Worm (Caenorhabditis elegans) whole organism, L4 larva: Measurements from ENCODE around the gene dsl-5.
A peak's percentile ranks its signal among the peaks of the same experiment; 100 is the strongest.

Experiments used
- T26A8.4 ChIP-seq: fragments of 200-800 bp; sonication (Bioruptor generic); IDR thresholded peaks from 2 replicates; pipeline ENCODE4 v1.3.6; 2022; ENCODE audit warnings: missing genetic modification characterization, missing compliant biosample characterization
- Y48G9A.11 ChIP-seq: fragments of 200-800 bp; sonication (Bioruptor generic); IDR thresholded peaks from 2 replicates; pipeline ENCODE4 v1.3.6; 2022; ENCODE audit warnings: missing genetic modification reagents, missing genetic modification characterization, missing compliant biosample characterization
- aha-1 ChIP-seq: fragments of 150-350 bp; peaks from one replicate; lab custom pipeline; 2014; ENCODE audit warnings: missing biosample characterization, missing genetic modification characterization
- aly-2 ChIP-seq: sonication (generic microtip); optimal IDR thresholded peaks from 2 replicates; lab custom pipeline; 2018; ENCODE audit warnings: missing biosample characterization, missing genetic modification characterization
- ama-1 ChIP-seq: fragments of 150-350 bp; optimal IDR thresholded peaks from 2 replicates; lab custom pipeline; 2014; ENCODE audit warnings: inconsistent platforms, mixed read lengths
- ceh-28 ChIP-seq: fragments of 150-350 bp; optimal IDR thresholded peaks from 2 replicates; lab custom pipeline; 2014; ENCODE audit warnings: missing biosample characterization, missing genetic modification reagents, missing genetic modification characterization
- daf-16 ChIP-seq, 3 experiments: sonication (generic microtip); optimal IDR thresholded peaks; 2 replicates each; lab custom pipeline; 2016 to 2017; ENCODE audit warnings: missing genetic modification characterization in 3 of 3, missing genetic modification reagents in 3 of 3, mild to moderate bottlenecking in 2 of 3, missing compliant biosample characterization in 2 of 3, missing biosample characterization in 1 of 3, moderate library complexity in 1 of 3
- dpl-1 ChIP-seq: fragments of 150-350 bp; optimal IDR thresholded peaks from 2 replicates; lab custom pipeline; 2014; ENCODE audit warnings: missing biosample characterization, missing genetic modification reagents, missing genetic modification characterization
- lin-1 ChIP-seq: fragments of 200-800 bp; sonication (Bioruptor generic); IDR thresholded peaks from 2 replicates; pipeline ENCODE4 v1.3.6; 2022; ENCODE audit warnings: missing genetic modification reagents, missing genetic modification characterization, missing compliant biosample characterization
- lin-13 ChIP-seq: fragments of 150-350 bp; optimal IDR thresholded peaks from 2 replicates; lab custom pipeline; 2014; ENCODE audit warnings: missing biosample characterization, missing genetic modification reagents, missing genetic modification characterization
- lin-15B ChIP-seq: fragments of 150-350 bp; sonication (generic microtip); optimal IDR thresholded peaks from 3 replicates; lab custom pipeline; 2014; ENCODE audit warnings: missing biosample characterization, missing genetic modification characterization
- lir-3 ChIP-seq: sonication (generic microtip); optimal IDR thresholded peaks from 2 replicates; lab custom pipeline; 2016; ENCODE audit warnings: mild to moderate bottlenecking, missing genetic modification characterization, missing compliant biosample characterization
- lsy-2 ChIP-seq, 2 experiments: fragments of 150-350 bp in 1 of 2; sonication (generic microtip) in 1 of 2; optimal IDR thresholded peaks; 2 replicates each; lab custom pipeline; 2014 to 2017; ENCODE audit warnings: missing biosample characterization in 2 of 2, missing genetic modification characterization in 2 of 2
- mdt-29 ChIP-seq: fragments of 200-800 bp; sonication (Bioruptor generic); IDR thresholded peaks from 2 replicates; pipeline ENCODE4 v1.3.6; 2022; ENCODE audit warnings: missing genetic modification reagents, missing genetic modification characterization, missing compliant biosample characterization
- mes-2 ChIP-seq: sonication (generic microtip); optimal IDR thresholded peaks from 2 replicates; lab custom pipeline; 2016; ENCODE audit warnings: missing genotype, mild to moderate bottlenecking, missing genetic modification characterization, missing compliant biosample characterization; ENCODE audit not compliant: poor library complexity, severe bottlenecking
- mxl-3 ChIP-seq: fragments of 200-800 bp; sonication (Bioruptor generic); optimal IDR thresholded peaks from 2 replicates; lab custom pipeline; 2018; ENCODE audit warnings: mild to moderate bottlenecking, missing genetic modification characterization, missing compliant biosample characterization
- nhr-102 ChIP-seq: sonication (generic microtip); optimal IDR thresholded peaks from 2 replicates; lab custom pipeline; 2016; ENCODE audit warnings: mild to moderate bottlenecking, missing genetic modification characterization, moderate library complexity, missing compliant biosample characterization
- nhr-11 ChIP-seq: fragments of 150-350 bp; optimal IDR thresholded peaks from 2 replicates; lab custom pipeline; 2014; ENCODE audit warnings: missing biosample characterization, missing genetic modification characterization
- nhr-111 ChIP-seq: fragments of 200-800 bp; sonication (Bioruptor generic); optimal IDR thresholded peaks from 2 replicates; lab custom pipeline; 2018; ENCODE audit warnings: mild to moderate bottlenecking, missing genetic modification characterization, missing compliant biosample characterization
- nhr-237 ChIP-seq: sonication (generic microtip); optimal IDR thresholded peaks from 2 replicates; lab custom pipeline; 2017; ENCODE audit warnings: missing biosample characterization, missing genetic modification characterization
- nhr-25 ChIP-seq: sonication (generic microtip); optimal IDR thresholded peaks from 2 replicates; lab custom pipeline; 2017; ENCODE audit warnings: missing genetic modification characterization, mild to moderate bottlenecking, missing compliant biosample characterization, antibody characterized with exemption, moderate library complexity, borderline replicate concordance; ENCODE audit not compliant: insufficient read depth
- nhr-41 ChIP-seq: fragments of 200-800 bp; sonication (Bioruptor generic); IDR thresholded peaks from 2 replicates; pipeline ENCODE4 v1.3.6; 2022; ENCODE audit warnings: missing genetic modification reagents, missing genetic modification characterization, missing compliant biosample characterization
- nhr-77 ChIP-seq: fragments of 150-350 bp; optimal IDR thresholded peaks from 2 replicates; lab custom pipeline; 2014; ENCODE audit warnings: missing biosample characterization, missing genetic modification characterization
- pha-4 ChIP-seq, 2 experiments: fragments of 150-350 bp in 1 of 2; fragments of 200-800 bp in 1 of 2; sonication (Bioruptor generic) in 1 of 2; IDR thresholded peaks in 1 of 2; optimal IDR thresholded peaks in 1 of 2; 2 replicates each; pipeline versions ENCODE4 v1.3.6 to Lab custom; 2014 to 2022; ENCODE audit warnings: missing genetic modification characterization in 2 of 2, missing genetic modification reagents in 2 of 2, missing biosample characterization in 1 of 2, missing compliant biosample characterization in 1 of 2
- sdz-12 ChIP-seq: fragments of 200-800 bp; sonication (Bioruptor generic); optimal IDR thresholded peaks from 2 replicates; lab custom pipeline; 2018; ENCODE audit warnings: mild to moderate bottlenecking, missing genetic modification characterization, missing compliant biosample characterization
- spr-1 ChIP-seq: sonication (generic microtip); optimal IDR thresholded peaks from 2 replicates; lab custom pipeline; 2016; ENCODE audit warnings: mild to moderate bottlenecking, missing genetic modification characterization, missing compliant biosample characterization
- unc-130 ChIP-seq: sonication (generic microtip); optimal IDR thresholded peaks from 2 replicates; lab custom pipeline; 2016; ENCODE audit warnings: missing genetic modification reagents, missing genetic modification characterization, missing compliant biosample characterization
- unc-62 ChIP-seq, 3 experiments: fragments of 150-350 bp in 1 of 3; sonication (generic microtip); optimal IDR thresholded peaks in 2 of 3; peaks in 1 of 3; 1 replicate in 1 of 3; 2 replicates in 2 of 3; lab custom pipeline; 2014 to 2017; ENCODE audit warnings: missing biosample characterization in 3 of 3, missing genetic modification characterization in 3 of 3, missing genetic modification reagents in 3 of 3, missing genotype in 1 of 3
- vab-7 ChIP-seq: fragments of 200-800 bp; sonication (Bioruptor generic); IDR thresholded peaks from 2 replicates; pipeline ENCODE4 v1.3.6; 2022; ENCODE audit warnings: missing genetic modification reagents, missing genetic modification characterization, missing compliant biosample characterization
- zfp-2 ChIP-seq: sonication (generic microtip); optimal IDR thresholded peaks from 2 replicates; lab custom pipeline; 2016; ENCODE audit warnings: mild to moderate bottlenecking, missing genetic modification characterization, missing compliant biosample characterization
- zip-2 ChIP-seq: fragments of 150-350 bp; optimal IDR thresholded peaks from 2 replicates; lab custom pipeline; 2014; ENCODE audit warnings: missing biosample characterization, missing genetic modification characterization
- ztf-11 ChIP-seq: fragments of 150-350 bp; optimal IDR thresholded peaks from 2 replicates; lab custom pipeline; 2014; ENCODE audit warnings: missing biosample characterization, missing genetic modification characterization
- ztf-7 ChIP-seq: fragments of 150-350 bp; optimal IDR thresholded peaks from 2 replicates; lab custom pipeline; 2014; ENCODE audit warnings: missing biosample characterization, missing genetic modification characterization

The dsl-5 gene

DNA sequence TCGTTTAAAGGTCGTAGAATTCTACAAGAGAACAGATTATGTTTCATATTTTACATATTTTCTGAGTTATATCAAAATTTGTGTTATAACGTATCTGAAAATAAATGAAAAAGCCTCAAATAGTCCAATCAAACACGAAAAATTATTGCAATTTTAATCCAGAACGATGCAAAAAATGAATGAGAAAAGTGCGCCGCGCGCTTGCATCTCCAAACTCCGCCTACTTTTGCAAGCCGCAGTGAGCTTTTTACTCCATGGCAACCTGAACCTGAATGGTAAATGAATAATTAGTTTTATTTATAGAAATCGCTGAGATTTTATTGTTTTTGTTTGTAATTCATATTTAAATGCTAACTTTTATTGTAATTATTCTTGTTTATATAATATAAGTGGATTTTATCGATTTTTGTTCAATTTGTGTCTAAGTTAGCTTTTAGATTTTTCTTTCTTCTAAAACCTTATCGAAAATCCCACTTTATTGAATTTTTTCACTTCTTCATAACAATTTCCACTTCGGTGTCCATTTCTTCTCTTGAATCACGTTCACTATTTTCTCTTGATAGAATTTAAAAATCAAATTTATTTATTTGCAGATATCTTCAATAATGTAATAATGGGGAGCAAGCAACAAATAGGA lies 35.5 kb upstream of the dsl-5 start, which contains the start of gene ZK809.5:
Gene ZK809.5 (plus strand): TSS at position 587 of the 637 bp plus-strand sequence.
- TF ChIP-seq T26A8.4: no peak
- TF ChIP-seq nhr-237 (tag; lab: Kevin White, UChicago): no peak
- no peak for TF ChIP-seq lin-13 (GFP tag; lab: Kevin White, UChicago)
- TF ChIP-seq sdz-12 (GFP tag; lab: Kevin White, UChicago): no peak
- TF ChIP-seq unc-62 (GFP tag; optimal IDR thresholded peaks at IDR 0.05 in 1 of 2; lab: Kevin White, UChicago): no peak
- TF ChIP-seq unc-62 (tag; optimal IDR thresholded peaks at IDR 0.05; lab: Kevin White, UChicago): no peak
- no peak for TF ChIP-seq vab-7 (GFP tag; lab: Robert Waterston, UW)
- TF ChIP-seq ztf-7: no peak
- no peak for TF ChIP-seq nhr-41
- no peak for TF ChIP-seq ztf-11 (tag; lab: Kevin White, UChicago)
- TF ChIP-seq lsy-2 (tag; optimal IDR thresholded peaks at IDR 0.05; lab: Kevin White, UChicago): peak in 1 of 2 experiments; percentile 20
- no peak for TF ChIP-seq zfp-2 (tag; lab: Kevin White, UChicago)
- peak; percentile 46 for TF ChIP-seq aha-1 (tag; lab: Kevin White, UChicago)
- no peak for TF ChIP-seq pha-4 (GFP tag; IDR thresholded peaks at IDR 0.05; lab: Robert Waterston, UW)
- TF ChIP-seq pha-4 (tag; optimal IDR thresholded peaks at IDR 0.05; lab: Kevin White, UChicago): no peak
- TF ChIP-seq ceh-28 (tag; lab: Kevin White, UChicago): no peak
- TF ChIP-seq mes-2 (tag; lab: Kevin White, UChicago): peak; percentile 54
- no peak for TF ChIP-seq ama-1 (lab: Kevin White, UChicago)
- TF ChIP-seq zip-2 (tag; lab: Kevin White, UChicago): no peak
- no peak for TF ChIP-seq Y48G9A.11 (GFP tag; lab: Robert Waterston, UW)
- no peak for TF ChIP-seq spr-1 (tag; lab: Kevin White, UChicago)
- TF ChIP-seq, all 104 proteins: peak for 3

DNA sequence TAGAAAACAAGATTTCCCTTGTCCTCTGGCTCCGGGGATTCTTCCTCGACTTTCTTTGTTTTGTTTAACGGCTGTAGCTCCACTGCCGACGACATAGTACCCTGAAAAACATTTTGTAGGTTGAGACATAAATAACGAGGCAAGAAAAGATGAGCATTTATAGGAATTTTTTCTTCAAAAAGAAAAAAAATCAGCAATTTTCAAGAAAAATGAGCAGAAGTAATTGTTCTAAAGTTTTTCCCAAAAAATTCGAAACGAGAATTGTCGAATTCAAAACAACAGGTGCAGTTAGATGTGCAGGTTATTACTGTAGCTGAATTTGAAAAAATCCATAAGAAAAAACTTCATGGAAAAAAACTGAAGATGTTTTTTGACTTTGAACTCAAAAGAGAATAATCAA lies 34.6 kb upstream of the dsl-5 start, which contains the start of gene ent-1:
Gene ent-1 (minus strand): TSS at position 101 of the 400 bp plus-strand sequence.
- TF ChIP-seq aly-2 (tag; lab: Kevin White, UChicago) (no peak), lsy-2 (tag; optimal IDR thresholded peaks at IDR 0.05; lab: Kevin White, UChicago) (peak in 1 of 2 experiments; percentile 9), lin-1 (GFP tag; lab: Robert Waterston, UW) (no peak), nhr-25 (no peak), nhr-77 (tag; lab: Kevin White, UChicago) (no peak), lir-3 (no peak), daf-16 (GFP tag; optimal IDR thresholded peaks at IDR 0.05; lab: Kevin White, UChicago) (no peak), daf-16 (tag; optimal IDR thresholded peaks at IDR 0.05; lab: Kevin White, UChicago) (no peak), lin-15B (tag; lab: Kevin White, UChicago) (no peak), aha-1 (tag; lab: Kevin White, UChicago) (peak; percentile 70), mxl-3 (GFP tag; lab: Kevin White, UChicago) (no peak)
- TF ChIP-seq, all 104 proteins: peak for 2

DNA sequence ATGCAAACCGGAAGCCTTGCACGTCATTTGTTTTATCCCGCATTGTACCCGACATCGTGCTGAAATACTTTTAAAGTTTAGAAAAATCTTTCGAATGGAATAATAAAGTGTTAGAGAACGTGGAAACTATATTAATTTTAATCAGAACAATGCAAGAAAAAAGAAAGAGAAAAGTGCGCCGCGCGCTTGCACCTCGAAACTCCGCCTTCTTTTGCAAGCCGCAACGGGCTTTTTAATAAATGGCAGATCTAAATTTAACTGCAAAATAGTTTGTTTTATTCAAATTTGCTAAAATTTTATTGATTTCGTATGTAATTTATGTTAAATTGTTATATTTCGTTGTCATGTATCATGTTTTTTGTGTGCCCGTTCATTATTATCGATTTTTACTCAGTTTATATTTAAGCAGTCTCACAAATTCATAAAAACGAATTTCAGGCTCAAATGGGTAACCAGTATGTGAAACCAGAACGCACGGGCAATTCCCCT lies 31.2 kb upstream of the dsl-5 start, which contains the start of the genes acl-3 and ndub-6:
Gene acl-3 (minus strand): TSS at position 59 of the 489 bp plus-strand sequence.
Gene ndub-6 (plus strand): TSS at position 439 of the 489 bp plus-strand sequence.
- no peak for TF ChIP-seq nhr-102 (tag; lab: Kevin White, UChicago)
- no peak for TF ChIP-seq mdt-29
- no peak for TF ChIP-seq nhr-111
- TF ChIP-seq nhr-11 (tag; lab: Kevin White, UChicago): no peak
- TF ChIP-seq unc-130 (GFP tag; lab: Kevin White, UChicago): no peak
- TF ChIP-seq mes-2 (tag; lab: Kevin White, UChicago): peak; percentile 64
- no peak for TF ChIP-seq nhr-77 (tag; lab: Kevin White, UChicago)
- no peak for TF ChIP-seq dpl-1 (GFP tag; lab: Kevin White, UChicago)
- TF ChIP-seq daf-16 (GFP tag; optimal IDR thresholded peaks at IDR 0.05; lab: Kevin White, UChicago): no peak
- TF ChIP-seq daf-16 (tag; optimal IDR thresholded peaks at IDR 0.05; lab: Kevin White, UChicago): peak; percentile 14
- TF ChIP-seq, all 104 proteins: peak for 2
